Fruit fly (Drosophila melanogaster) whole organism, embryonic: ENCODE data around the gene Plzf.

Source experiments
- CG10267 ChIP-seq: fragments of 200-800 bp; sonication (Bioruptor generic); optimal IDR thresholded peaks from 2 replicates; lab custom pipeline; 2018; ENCODE audit warnings: missing biosample characterization, mild to moderate bottlenecking, missing genetic modification characterization, moderate library complexity
- CG10565 ChIP-seq: fragments of 200-800 bp; sonication (Bioruptor generic); optimal IDR thresholded peaks from 3 replicates; lab custom pipeline; 2016; ENCODE audit warnings: missing biosample characterization, mild to moderate bottlenecking, missing genetic modification characterization
- CG12219 ChIP-seq: fragments of 200-800 bp; sonication (Bioruptor generic); optimal IDR thresholded peaks from 3 replicates; lab custom pipeline; 2018; ENCODE audit warnings: missing biosample characterization, mild to moderate bottlenecking, missing genetic modification characterization
- CG12659 ChIP-seq: fragments of 200-800 bp; sonication (Bioruptor generic); optimal IDR thresholded peaks from 3 replicates; lab custom pipeline; 2017; ENCODE audit warnings: mild to moderate bottlenecking, missing biosample characterization, missing genetic modification reagents, missing genetic modification characterization
- CG12744 ChIP-seq: fragments of 200-800 bp; sonication (Bioruptor generic); optimal IDR thresholded peaks from 2 replicates; lab custom pipeline; 2016; ENCODE audit warnings: missing biosample characterization, missing genetic modification characterization
- CG13775 ChIP-seq: fragments of 200-800 bp; sonication (Bioruptor generic); optimal IDR thresholded peaks from 3 replicates; lab custom pipeline; 2017; ENCODE audit warnings: missing biosample characterization, mild to moderate bottlenecking, missing genetic modification characterization
- CG1602 ChIP-seq: fragments of 200-800 bp; sonication (Bioruptor generic); optimal IDR thresholded peaks from 3 replicates; lab custom pipeline; 2016; ENCODE audit warnings: missing biosample characterization, missing genetic modification characterization
- CG16779 ChIP-seq: fragments of 200-800 bp; sonication (Bioruptor generic); IDR thresholded peaks from 2 replicates; pipeline ENCODE4 v1.3.6; 2022; ENCODE audit warnings: missing biosample characterization, missing genetic modification characterization
- CG17385 ChIP-seq: fragments of 200-800 bp; sonication (Bioruptor generic); optimal IDR thresholded peaks from 3 replicates; lab custom pipeline; 2018; ENCODE audit warnings: missing biosample characterization, mild to moderate bottlenecking, missing genetic modification characterization
- CG2712 ChIP-seq: fragments of 200-800 bp; optimal IDR thresholded peaks from 3 replicates; lab custom pipeline; 2019; ENCODE audit warnings: missing biosample characterization, mild to moderate bottlenecking, missing genetic modification characterization, moderate library complexity
- CG4854 ChIP-seq: fragments of 200-800 bp; sonication (Bioruptor generic); optimal IDR thresholded peaks from 2 replicates; lab custom pipeline; 2016; ENCODE audit warnings: missing biosample characterization, missing genetic modification characterization, inconsistent platforms
- CG6683 ChIP-seq: fragments of 200-800 bp; sonication (Bioruptor generic); optimal IDR thresholded peaks from 2 replicates; lab custom pipeline; 2017; ENCODE audit warnings: missing biosample characterization, mild to moderate bottlenecking, missing genetic modification characterization, missing genetic modification reagents
- CG7372 ChIP-seq: fragments of 200-800 bp; sonication (Bioruptor generic); IDR thresholded peaks from 2 replicates; pipeline ENCODE4 v1.3.6; 2022; ENCODE audit warnings: missing biosample characterization, missing genetic modification characterization
- CG9797 ChIP-seq: fragments of 200-800 bp; sonication (Bioruptor generic); optimal IDR thresholded peaks from 3 replicates; lab custom pipeline; 2018; ENCODE audit warnings: missing biosample characterization, mild to moderate bottlenecking, missing genetic modification characterization
- D19A ChIP-seq: fragments of 200-800 bp; optimal IDR thresholded peaks from 3 replicates; lab custom pipeline; 2019; ENCODE audit warnings: missing biosample characterization, mild to moderate bottlenecking, missing genetic modification characterization, moderate library complexity
- Deaf1 ChIP-seq: fragments of 200-800 bp; optimal IDR thresholded peaks from 3 replicates; lab custom pipeline; 2019; ENCODE audit warnings: missing biosample characterization, mild to moderate bottlenecking, missing genetic modification characterization, moderate library complexity
- ERR ChIP-seq: fragments of 200-800 bp; sonication (Bioruptor generic); optimal IDR thresholded peaks from 2 replicates; lab custom pipeline; 2016; ENCODE audit warnings: missing biosample characterization, missing genetic modification characterization
- HLH4C ChIP-seq: fragments of 200-800 bp; sonication (Bioruptor generic); IDR thresholded peaks from 3 replicates; pipeline ENCODE4 v1.3.6; 2022; ENCODE audit warnings: missing biosample characterization, missing genetic modification characterization; ENCODE audit not compliant: partially characterized antibody
- Hr51 ChIP-seq, 2 experiments: fragments of 200-800 bp; sonication (Bioruptor generic); optimal IDR thresholded peaks; 2 replicates in 1 of 2; 3 replicates in 1 of 2; lab custom pipeline; 2016 to 2018; ENCODE audit warnings: missing biosample characterization in 2 of 2, missing genetic modification characterization in 2 of 2, mild to moderate bottlenecking in 1 of 2, moderate library complexity in 1 of 2
- Hr78 ChIP-seq, 2 experiments: fragments of 200-800 bp in 1 of 2; fragments of >200 bp in 1 of 2; sonication (Bioruptor generic) in 1 of 2; optimal IDR thresholded peaks; 2 replicates each; lab custom pipeline; 2017 to 2019; ENCODE audit warnings: missing biosample characterization in 2 of 2, missing genetic modification characterization in 2 of 2, mild to moderate bottlenecking in 1 of 2, moderate library complexity in 1 of 2
- MESR4 ChIP-seq: fragments of 200-800 bp; sonication (Bioruptor generic); optimal IDR thresholded peaks from 2 replicates; lab custom pipeline; 2018; ENCODE audit warnings: missing biosample characterization, mild to moderate bottlenecking, missing genetic modification characterization, moderate library complexity
- NK7.1 ChIP-seq: fragments of 200-800 bp; sonication (Bioruptor generic); optimal IDR thresholded peaks from 3 replicates; lab custom pipeline; 2016; ENCODE audit warnings: missing biosample characterization, missing genetic modification characterization
- Optix ChIP-seq: fragments of 200-800 bp; sonication (Bioruptor generic); IDR thresholded peaks from 3 replicates; pipeline ENCODE4 v1.3.6; 2022; ENCODE audit warnings: missing biosample characterization, missing genetic modification characterization
- Pdp1 ChIP-seq, 2 experiments: fragments of 200-800 bp; sonication (Bioruptor generic); optimal IDR thresholded peaks; 3 replicates each; lab custom pipeline; 2016; ENCODE audit warnings: missing biosample characterization in 2 of 2, missing genetic modification characterization in 2 of 2, mild to moderate bottlenecking in 1 of 2, moderate library complexity in 1 of 2
- Sox100B ChIP-seq: fragments of 200-800 bp; sonication (Bioruptor generic); optimal IDR thresholded peaks from 3 replicates; lab custom pipeline; 2018; ENCODE audit warnings: missing biosample characterization, mild to moderate bottlenecking, missing genetic modification characterization
- Sry-δ ChIP-seq: fragments of 200-800 bp; sonication (Bioruptor generic); optimal IDR thresholded peaks from 2 replicates; lab custom pipeline; 2016; ENCODE audit warnings: missing biosample characterization, missing genetic modification characterization
- Stat92E ChIP-seq, 3 experiments: fragments of >200 bp in 2 of 3; fragments of 200-800 bp in 1 of 3; sonication (Bioruptor generic) in 1 of 3; optimal IDR thresholded peaks; 2 replicates each; lab custom pipeline; 2017 to 2019; ENCODE audit warnings: missing biosample characterization in 3 of 3, missing genetic modification characterization in 3 of 3, mild to moderate bottlenecking in 1 of 3, moderate library complexity in 1 of 3
- YL-1 ChIP-seq: fragments of 200-800 bp; sonication (Bioruptor generic); optimal IDR thresholded peaks from 3 replicates; lab custom pipeline; 2017; ENCODE audit warnings: missing biosample characterization, mild to moderate bottlenecking, missing genetic modification characterization
- ara ChIP-seq: fragments of 200-800 bp; sonication (Bioruptor generic); IDR thresholded peaks from 2 replicates; pipeline ENCODE4 v1.3.6; 2022; ENCODE audit warnings: missing biosample characterization, missing genetic modification characterization
- ato ChIP-seq: fragments of 200-800 bp; sonication (Bioruptor generic); IDR thresholded peaks from 2 replicates; pipeline ENCODE4 v1.3.6; 2022; ENCODE audit warnings: missing biosample characterization, missing genetic modification characterization; ENCODE audit not compliant: partially characterized antibody
- chn ChIP-seq: fragments of 200-800 bp; sonication (Bioruptor generic); optimal IDR thresholded peaks from 2 replicates; lab custom pipeline; 2016; ENCODE audit warnings: missing biosample characterization, missing genetic modification characterization
- crc ChIP-seq: fragments of 200-800 bp; sonication (Bioruptor generic); optimal IDR thresholded peaks from 2 replicates; lab custom pipeline; 2016; ENCODE audit warnings: missing biosample characterization, missing genetic modification characterization
- crp ChIP-seq, 2 experiments: fragments of 200-800 bp; sonication (Bioruptor generic); optimal IDR thresholded peaks; 2 replicates in 1 of 2; 3 replicates in 1 of 2; lab custom pipeline; 2017; ENCODE audit warnings: missing biosample characterization in 2 of 2, missing genetic modification characterization in 2 of 2, mild to moderate bottlenecking in 1 of 2, moderate library complexity in 1 of 2
- esg ChIP-seq: fragments of 200-800 bp; sonication (Bioruptor generic); conservative IDR thresholded peaks from 2 replicates; pipeline ENCODE4 v1.3.6; 2022; ENCODE audit warnings: missing biosample characterization, missing genetic modification characterization
- fd102C ChIP-seq: fragments of 200-800 bp; sonication (Bioruptor generic); optimal IDR thresholded peaks from 2 replicates; lab custom pipeline; 2018; ENCODE audit warnings: missing biosample characterization, mild to moderate bottlenecking, missing genetic modification characterization, moderate library complexity
- ftz-f1 ChIP-seq: fragments of 200-800 bp; sonication (Bioruptor generic); optimal IDR thresholded peaks from 2 replicates; lab custom pipeline; 2016; ENCODE audit warnings: missing biosample characterization, missing genetic modification characterization
- gce ChIP-seq: fragments of 200-800 bp; sonication (Bioruptor generic); IDR thresholded peaks from 3 replicates; pipeline ENCODE4 v1.3.6; 2022; ENCODE audit warnings: missing biosample characterization, missing genetic modification characterization
- ham ChIP-seq: fragments of 200-800 bp; sonication (Bioruptor generic); IDR thresholded peaks from 2 replicates; pipeline ENCODE4 v1.3.6; 2022; ENCODE audit warnings: missing biosample characterization, missing genetic modification characterization
- hb ChIP-seq: fragments of 200-800 bp; sonication (Bioruptor generic); IDR thresholded peaks from 3 replicates; pipeline ENCODE4 v1.3.6; 2022; ENCODE audit warnings: missing biosample characterization, missing genetic modification characterization; ENCODE audit not compliant: partially characterized antibody
- hbn ChIP-seq: fragments of 200-800 bp; sonication (Bioruptor generic); IDR thresholded peaks from 2 replicates; pipeline ENCODE4 v1.3.6; 2022; ENCODE audit warnings: missing biosample characterization, missing genetic modification characterization; ENCODE audit not compliant: partially characterized antibody
- nerfin-1 ChIP-seq: fragments of 200-800 bp; sonication (Bioruptor generic); optimal IDR thresholded peaks from 3 replicates; lab custom pipeline; 2019; ENCODE audit warnings: missing biosample characterization, mild to moderate bottlenecking, missing genetic modification characterization, moderate library complexity
- onecut ChIP-seq: fragments of 200-800 bp; sonication (Bioruptor generic); IDR thresholded peaks from 2 replicates; pipeline ENCODE4 v1.3.6; 2022; ENCODE audit warnings: missing biosample characterization, missing genetic modification characterization
- pan ChIP-seq, 4 experiments: fragments of >200 bp in 3 of 4; fragments of 200-800 bp in 1 of 4; sonication (Bioruptor generic) in 1 of 4; optimal IDR thresholded peaks in 3 of 4; IDR thresholded peaks in 1 of 4; 2 replicates each; pipeline versions ENCODE4 v1.3.6 to Lab custom; 2017 to 2022; ENCODE audit warnings: missing biosample characterization in 2 of 4, missing genetic modification characterization in 2 of 4, mixed read lengths in 1 of 4
- pzg ChIP-seq: fragments of 200-800 bp; sonication (Bioruptor generic); optimal IDR thresholded peaks from 3 replicates; lab custom pipeline; 2018; ENCODE audit warnings: missing biosample characterization, mild to moderate bottlenecking, missing genetic modification characterization, moderate library complexity
- sens-2 ChIP-seq: fragments of 200-800 bp; sonication (Bioruptor generic); IDR thresholded peaks from 2 replicates; pipeline ENCODE4 v1.3.6; 2022; ENCODE audit warnings: missing biosample characterization, missing genetic modification characterization
- slou ChIP-seq: fragments of 200-800 bp; sonication (Bioruptor generic); optimal IDR thresholded peaks from 3 replicates; lab custom pipeline; 2016; ENCODE audit warnings: missing biosample characterization, missing genetic modification characterization
- sr ChIP-seq: fragments of 200-800 bp; sonication (Bioruptor generic); IDR thresholded peaks from 3 replicates; pipeline ENCODE4 v1.3.6; 2022; ENCODE audit warnings: missing biosample characterization, missing genetic modification characterization
- sug ChIP-seq: fragments of 200-800 bp; optimal IDR thresholded peaks from 2 replicates; lab custom pipeline; 2019; ENCODE audit warnings: missing biosample characterization, mild to moderate bottlenecking, missing genetic modification characterization, moderate library complexity
- usp ChIP-seq: fragments of >200 bp; optimal IDR thresholded peaks from 2 replicates; lab custom pipeline; 2017; ENCODE audit warnings: missing biosample characterization, missing genetic modification characterization

Plzf gene

dm6 chr2L:12002051-12002450 is 46.7 kb downstream of the Plzf start, which contains the start of gene Hacd1 (continued):
- TF ChIP-seq Hr78 (GFP tag; optimal IDR thresholded peaks at IDR 0.05; lab: Kevin White, UChicago) (peak in 1 of 2 experiments; percentile 99), ato (GFP tag; lab: Robert Waterston, UW) (no peak), pzg (GFP tag; lab: Kevin White, UChicago) (peak; percentile 10), Stat92E (GFP tag; optimal IDR thresholded peaks at IDR 0.05; lab: Kevin White, UChicago) (peak in 1 of 3 experiments; percentile 4), CG10565 (no peak), D19A (tag; lab: Kevin White, UChicago) (peak; percentile 99), pan (optimal IDR thresholded peaks at IDR 0.05; lab: Kevin White, UChicago) (no peak), pan (GFP tag; optimal IDR thresholded peaks at IDR 0.05 in 1 of 2, IDR thresholded peaks at IDR 0.05 in 1 of 2) (no peak), CG7372 (no peak), CG12219 (GFP tag; lab: Kevin White, UChicago) (no peak), esg (GFP tag; lab: Robert Waterston, UW) (no peak), ara (GFP tag; lab: Robert Waterston, UW) (no peak), slou (GFP tag; lab: Kevin White, UChicago) (no peak), sug (tag; lab: Kevin White, UChicago) (peak; percentile 60), NK7.1 (no peak), hbn (GFP tag; lab: Robert Waterston, UW) (no peak), gce (GFP tag; lab: Robert Waterston, UW) (no peak), usp (GFP tag; lab: Kevin White, UChicago) (no peak), HLH4C (GFP tag; lab: Robert Waterston, UW) (no peak), Pdp1 (GFP tag; optimal IDR thresholded peaks at IDR 0.05; lab: Kevin White, UChicago) (peak in 1 of 2 experiments; percentile 53), CG12659 (no peak), Optix (no peak), CG12744 (GFP tag; lab: Kevin White, UChicago) (no peak), crp (GFP tag; optimal IDR thresholded peaks at IDR 0.05; lab: Kevin White, UChicago) (peak in 1 of 2 experiments; percentile 42), sens-2 (GFP tag; lab: Robert Waterston, UW) (no peak), onecut (GFP tag; lab: Robert Waterston, UW) (no peak), MESR4 (GFP tag; lab: Kevin White, UChicago) (peak; percentile 74), ftz-f1 (GFP tag; lab: Kevin White, UChicago) (no peak), YL-1 (GFP tag; lab: Kevin White, UChicago) (no peak), CG13775 (GFP tag; lab: Kevin White, UChicago) (no peak), CG6683 (no peak), CG10267 (tag; lab: Kevin White, UChicago) (no peak), Hr51 (GFP tag; optimal IDR thresholded peaks at IDR 0.05; lab: Kevin White, UChicago) (no peak), CG2712 (tag; lab: Kevin White, UChicago) (peak; percentile 12), nerfin-1 (no peak), CG9797 (GFP tag; lab: Kevin White, UChicago) (peak; percentile 62), sr (GFP tag; lab: Robert Waterston, UW) (no peak), ERR (GFP tag; lab: Kevin White, UChicago) (no peak), CG17385 (GFP tag; lab: Kevin White, UChicago) (peak; percentile 4), CG1602 (GFP tag; lab: Kevin White, UChicago) (no peak), hb (GFP tag; lab: Robert Waterston, UW) (no peak), Deaf1 (peak; percentile 8), crc (no peak), chn (GFP tag; lab: Kevin White, UChicago) (no peak), CG16779 (GFP tag; lab: Robert Waterston, UW) (no peak), ham (no peak), CG4854 (GFP tag; lab: Kevin White, UChicago) (no peak), Sox100B (GFP tag; lab: Kevin White, UChicago) (no peak), fd102C (GFP tag; lab: Kevin White, UChicago) (no peak), Sry-δ (GFP tag; lab: Kevin White, UChicago) (no peak)
